Fruit fly (Drosophila melanogaster) whole organism: ENCODE results near the gene heix.
A peak's percentile ranks its signal among the peaks of the same experiment; 100 is the strongest.

Source experiments
- CG8478 ChIP-seq: fragments of >200 bp; optimal IDR thresholded peaks from 2 replicates; lab custom pipeline; 2018; ENCODE audit warnings: inconsistent platforms
- Dll ChIP-seq: fragments of >200 bp; optimal IDR thresholded peaks from 2 replicates; lab custom pipeline; 2017
- EcR ChIP-seq, 2 experiments: fragments of >200 bp; optimal IDR thresholded peaks; 2 replicates each; lab custom pipeline; 2017; ENCODE audit warnings: missing biosample characterization in 2 of 2, missing genetic modification characterization in 2 of 2, missing genetic modification reagents in 2 of 2
- pan ChIP-seq: fragments of >200 bp; optimal IDR thresholded peaks from 2 replicates; lab custom pipeline; 2017
- psq ChIP-seq: fragments of >200 bp; optimal IDR thresholded peaks from 2 replicates; lab custom pipeline; 2017
- usp ChIP-seq: fragments of >200 bp; optimal IDR thresholded peaks from 2 replicates; lab custom pipeline; 2017; ENCODE audit warnings: missing biosample characterization, missing genetic modification characterization, mixed read lengths

heix gene

dm6 chr2L:16302773-16303279 lies 3.2 kb upstream of the heix start, which contains the start of gene GMF:
Gene GMF (minus strand): TSS chr2L:16302954.
- TF ChIP-seq pan (lab: Kevin White, UChicago) (no peak), usp (GFP tag; lab: Kevin White, UChicago) (no peak)

dm6 chr2L:16293703-16294233 lies 5.9 kb downstream of the heix start, which contains the start of gene Cyp303a1:
Gene Cyp303a1 (plus strand): TSS chr2L:16294183.
- TF ChIP-seq pan (lab: Kevin White, UChicago) (no peak), EcR (GFP tag; optimal IDR thresholded peaks at IDR 0.05; lab: Kevin White, UChicago) (no peak), Dll (no peak), psq (lab: Kevin White, UChicago) (no peak), usp (GFP tag; lab: Kevin White, UChicago) (no peak), CG8478 (no peak)

- TF ChIP-seq pan (lab: Kevin White, UChicago): no peak
- no peak for TF ChIP-seq Dll
- TF ChIP-seq EcR (GFP tag; optimal IDR thresholded peaks at IDR 0.05; lab: Kevin White, UChicago): no peak
- no peak for TF ChIP-seq psq (lab: Kevin White, UChicago)
- no peak for TF ChIP-seq usp (GFP tag; lab: Kevin White, UChicago)
- no peak for TF ChIP-seq CG8478
Observed at dm6 chr2L:16292975-16293501, 6.6 kb downstream of the heix start, which contains the start of gene CG13258. Gene CG13258 (minus strand): TSS chr2L:16293025.

- TF ChIP-seq CG8478: no peak
- TF ChIP-seq usp (GFP tag; lab: Kevin White, UChicago): no peak
- TF ChIP-seq pan (lab: Kevin White, UChicago): no peak
- no peak for TF ChIP-seq EcR (GFP tag; optimal IDR thresholded peaks at IDR 0.05; lab: Kevin White, UChicago)
- no peak for TF ChIP-seq psq (lab: Kevin White, UChicago)
- TF ChIP-seq Dll: no peak
Observed at dm6 chr2L:16290984-16291383, 8.7 kb downstream of the heix start, which contains the start of gene CG17329. Gene CG17329 (plus strand): TSS chr2L:16291284.

dm6 chr2L:16288393-16288731 lies 11.3 kb downstream of the heix start:
- TF ChIP-seq Dll (no peak), usp (GFP tag; lab: Kevin White, UChicago) (no peak), CG8478 (no peak), EcR (GFP tag; optimal IDR thresholded peaks at IDR 0.05; lab: Kevin White, UChicago) (no peak), psq (lab: Kevin White, UChicago) (no peak), pan (lab: Kevin White, UChicago) (no peak)

dm6 chr2L:16287602-16288392 lies 11.9 kb downstream of the heix start, which contains the start of the genes crp and pkaap:
Gene crp (minus strand): TSS chr2L:16287730.
Gene pkaap (plus strand): TSS chr2L:16288290.
- TF ChIP-seq Dll: no peak
- no peak for TF ChIP-seq usp (GFP tag; lab: Kevin White, UChicago)
- no peak for TF ChIP-seq pan (lab: Kevin White, UChicago)
- no peak for TF ChIP-seq psq (lab: Kevin White, UChicago)
- TF ChIP-seq CG8478: no peak
- no peak for TF ChIP-seq EcR (GFP tag; optimal IDR thresholded peaks at IDR 0.05; lab: Kevin White, UChicago)

dm6 chr2L:16287006-16287601 lies 12.6 kb downstream of the heix start:
- TF ChIP-seq pan (lab: Kevin White, UChicago): no peak
- TF ChIP-seq CG8478: no peak
- no peak for TF ChIP-seq usp (GFP tag; lab: Kevin White, UChicago)
- TF ChIP-seq Dll: no peak
- no peak for TF ChIP-seq EcR (GFP tag; optimal IDR thresholded peaks at IDR 0.05; lab: Kevin White, UChicago)

dm6 chr2L:16286360-16287005 lies 13.2 kb downstream of the heix start:
- TF ChIP-seq Dll (peak; percentile 67), psq (lab: Kevin White, UChicago) (no peak)

dm6 chr2L:16285692-16286359 lies 13.8 kb downstream of the heix start:
- TF ChIP-seq psq (lab: Kevin White, UChicago) (no peak), Dll (no peak), pan (lab: Kevin White, UChicago) (no peak), usp (GFP tag; lab: Kevin White, UChicago) (no peak)

- TF ChIP-seq CG8478 (peak; percentile 58), psq (lab: Kevin White, UChicago) (no peak), pan (lab: Kevin White, UChicago) (no peak), EcR (GFP tag; optimal IDR thresholded peaks at IDR 0.05; lab: Kevin White, UChicago) (peak in 1 of 2 experiments; percentile 45), Dll (peak; percentile 76), usp (GFP tag; lab: Kevin White, UChicago) (no peak)
Observed at dm6 chr2L:16284306-16285299, 15.1 kb downstream of the heix start.
